Worm (Caenorhabditis elegans) whole organism, mixed stage, embryonic: ENCODE results near the gene crn-4.

Source experiments
- M03D4.4 ChIP-seq: sonication (generic microtip); optimal IDR thresholded peaks from 2 replicates; lab custom pipeline; 2017; ENCODE audit warnings: mild to moderate bottlenecking, missing genetic modification characterization, missing compliant biosample characterization
- bed-3 ChIP-seq: fragments of 200-800 bp; sonication (Bioruptor generic); optimal IDR thresholded peaks from 3 replicates; lab custom pipeline; 2018; ENCODE audit warnings: mild to moderate bottlenecking, missing genetic modification characterization, moderate library complexity, missing compliant biosample characterization
- blmp-1 ChIP-seq: fragments of 150-350 bp; optimal IDR thresholded peaks from 2 replicates; lab custom pipeline; 2014; ENCODE audit warnings: missing biosample characterization, missing genetic modification characterization
- ceh-39 ChIP-seq: fragments of 150-350 bp; optimal IDR thresholded peaks from 2 replicates; lab custom pipeline; 2014; ENCODE audit warnings: missing biosample characterization, missing genetic modification characterization
- ceh-43 ChIP-seq: fragments of 200-800 bp; sonication (Bioruptor generic); optimal IDR thresholded peaks from 2 replicates; lab custom pipeline; 2018; ENCODE audit warnings: mild to moderate bottlenecking, missing genetic modification characterization, moderate library complexity, missing compliant biosample characterization
- ceh-83 ChIP-seq: fragments of 200-800 bp; sonication (Bioruptor generic); optimal IDR thresholded peaks from 2 replicates; lab custom pipeline; 2018; ENCODE audit warnings: mild to moderate bottlenecking, missing genetic modification characterization, missing compliant biosample characterization
- ces-1 ChIP-seq: fragments of 150-350 bp; optimal IDR thresholded peaks from 2 replicates; lab custom pipeline; 2014; ENCODE audit warnings: missing biosample characterization, missing genetic modification reagents, missing genetic modification characterization
- cnd-1 ChIP-seq: fragments of 200-800 bp; sonication (Bioruptor generic); optimal IDR thresholded peaks from 2 replicates; lab custom pipeline; 2018; ENCODE audit warnings: mild to moderate bottlenecking, missing genetic modification characterization, missing compliant biosample characterization
- drap-1 ChIP-seq: fragments of 200-800 bp; sonication (Bioruptor generic); optimal IDR thresholded peaks from 3 replicates; lab custom pipeline; 2018; ENCODE audit warnings: mild to moderate bottlenecking, missing genetic modification characterization, missing compliant biosample characterization
- elt-1 ChIP-seq: sonication (generic microtip); optimal IDR thresholded peaks from 2 replicates; lab custom pipeline; 2017; ENCODE audit warnings: missing genetic modification characterization, mild to moderate bottlenecking, missing compliant biosample characterization, antibody characterized with exemption, moderate library complexity, borderline replicate concordance; ENCODE audit not compliant: insufficient read depth
- elt-3 ChIP-seq: fragments of 150-350 bp; optimal IDR thresholded peaks from 2 replicates; lab custom pipeline; 2014; ENCODE audit warnings: missing biosample characterization, missing genetic modification characterization
- flh-1 ChIP-seq: fragments of 200-800 bp; sonication (Bioruptor generic); optimal IDR thresholded peaks from 2 replicates; lab custom pipeline; 2018; ENCODE audit warnings: mild to moderate bottlenecking, missing genetic modification characterization, moderate library complexity, missing compliant biosample characterization
- ham-2 ChIP-seq: fragments of 200-800 bp; sonication (Bioruptor generic); optimal IDR thresholded peaks from 2 replicates; lab custom pipeline; 2018; ENCODE audit warnings: mild to moderate bottlenecking, missing genetic modification characterization, missing compliant biosample characterization
- hlh-1 ChIP-seq: fragments of 150-350 bp; optimal IDR thresholded peaks from 2 replicates; lab custom pipeline; 2014; ENCODE audit warnings: missing biosample characterization, missing genetic modification reagents, missing genetic modification characterization
- lin-13 ChIP-seq: fragments of 150-350 bp; optimal IDR thresholded peaks from 2 replicates; lab custom pipeline; 2014; ENCODE audit warnings: missing biosample characterization, missing genetic modification characterization
- lin-32 ChIP-seq: fragments of 200-800 bp; sonication (Bioruptor generic); optimal IDR thresholded peaks from 2 replicates; lab custom pipeline; 2018; ENCODE audit warnings: mild to moderate bottlenecking, missing genetic modification characterization, missing compliant biosample characterization
- lsy-2 ChIP-seq: fragments of 150-350 bp; optimal IDR thresholded peaks from 2 replicates; lab custom pipeline; 2014; ENCODE audit warnings: missing biosample characterization, missing genetic modification characterization
- mab-5 ChIP-seq: fragments of 150-350 bp; optimal IDR thresholded peaks from 2 replicates; lab custom pipeline; 2014; ENCODE audit warnings: missing biosample characterization, missing genetic modification characterization
- mep-1 ChIP-seq: fragments of 150-350 bp; optimal IDR thresholded peaks from 2 replicates; lab custom pipeline; 2017; ENCODE audit warnings: missing biosample characterization, missing genetic modification reagents, missing genetic modification characterization, inconsistent platforms
- mls-2 ChIP-seq: sonication (generic microtip); optimal IDR thresholded peaks from 2 replicates; lab custom pipeline; 2016; ENCODE audit warnings: mild to moderate bottlenecking, missing genetic modification characterization, moderate library complexity, missing compliant biosample characterization
- nhr-12 ChIP-seq: fragments of 150-350 bp; optimal IDR thresholded peaks from 2 replicates; lab custom pipeline; 2014; ENCODE audit warnings: missing biosample characterization, missing genetic modification characterization
- nhr-2 ChIP-seq: fragments of 150-350 bp; optimal IDR thresholded peaks from 2 replicates; lab custom pipeline; 2014; ENCODE audit warnings: missing biosample characterization, missing genetic modification characterization
- nhr-237 ChIP-seq: fragments of 150-350 bp; optimal IDR thresholded peaks from 2 replicates; lab custom pipeline; 2014; ENCODE audit warnings: missing biosample characterization, missing genetic modification characterization
- nhr-28 ChIP-seq: fragments of 150-350 bp; optimal IDR thresholded peaks from 2 replicates; lab custom pipeline; 2014; ENCODE audit warnings: missing biosample characterization, missing genetic modification characterization
- nhr-76 ChIP-seq: sonication (generic microtip); optimal IDR thresholded peaks from 2 replicates; lab custom pipeline; 2017; ENCODE audit warnings: missing biosample characterization, missing genetic modification characterization
- pha-4 ChIP-seq: fragments of 150-350 bp; optimal IDR thresholded peaks from 2 replicates; lab custom pipeline; 2018; ENCODE audit warnings: missing biosample characterization, missing genetic modification reagents, missing genetic modification characterization
- sem-2 ChIP-seq: fragments of 200-800 bp; sonication (Bioruptor generic); optimal IDR thresholded peaks from 2 replicates; lab custom pipeline; 2018; ENCODE audit warnings: mild to moderate bottlenecking, missing genetic modification characterization, missing compliant biosample characterization
- snpc-4 ChIP-seq: fragments of 150-350 bp; optimal IDR thresholded peaks from 2 replicates; lab custom pipeline; 2014; ENCODE audit warnings: missing biosample characterization, missing genetic modification characterization
- sptf-1 ChIP-seq: sonication (generic microtip); optimal IDR thresholded peaks from 2 replicates; lab custom pipeline; 2017; ENCODE audit warnings: mild to moderate bottlenecking, missing genetic modification characterization, moderate library complexity, missing compliant biosample characterization
- tbx-8 ChIP-seq: fragments of 200-800 bp; sonication (Bioruptor generic); optimal IDR thresholded peaks from 2 replicates; lab custom pipeline; 2018; ENCODE audit warnings: mild to moderate bottlenecking, missing genetic modification characterization, moderate library complexity, missing compliant biosample characterization
- unc-120 ChIP-seq: sonication (generic microtip); optimal IDR thresholded peaks from 2 replicates; lab custom pipeline; 2017; ENCODE audit warnings: missing genetic modification characterization, missing compliant biosample characterization; ENCODE audit not compliant: poor library complexity, severe bottlenecking
- unc-39 ChIP-seq: fragments of 150-350 bp; optimal IDR thresholded peaks from 2 replicates; lab custom pipeline; 2014; ENCODE audit warnings: missing biosample characterization, missing genetic modification characterization
- unc-62 ChIP-seq: fragments of 150-350 bp; optimal IDR thresholded peaks from 2 replicates; lab custom pipeline; 2014; ENCODE audit warnings: missing biosample characterization, missing genetic modification reagents, missing genetic modification characterization
- zip-8 ChIP-seq: fragments of 150-350 bp; optimal IDR thresholded peaks from 2 replicates; lab custom pipeline; 2014; ENCODE audit warnings: missing biosample characterization, missing genetic modification characterization
- ztf-11 ChIP-seq: fragments of 150-350 bp; optimal IDR thresholded peaks from 2 replicates; lab custom pipeline; 2014; ENCODE audit warnings: missing biosample characterization, missing genetic modification characterization

crn-4 gene

DNA sequence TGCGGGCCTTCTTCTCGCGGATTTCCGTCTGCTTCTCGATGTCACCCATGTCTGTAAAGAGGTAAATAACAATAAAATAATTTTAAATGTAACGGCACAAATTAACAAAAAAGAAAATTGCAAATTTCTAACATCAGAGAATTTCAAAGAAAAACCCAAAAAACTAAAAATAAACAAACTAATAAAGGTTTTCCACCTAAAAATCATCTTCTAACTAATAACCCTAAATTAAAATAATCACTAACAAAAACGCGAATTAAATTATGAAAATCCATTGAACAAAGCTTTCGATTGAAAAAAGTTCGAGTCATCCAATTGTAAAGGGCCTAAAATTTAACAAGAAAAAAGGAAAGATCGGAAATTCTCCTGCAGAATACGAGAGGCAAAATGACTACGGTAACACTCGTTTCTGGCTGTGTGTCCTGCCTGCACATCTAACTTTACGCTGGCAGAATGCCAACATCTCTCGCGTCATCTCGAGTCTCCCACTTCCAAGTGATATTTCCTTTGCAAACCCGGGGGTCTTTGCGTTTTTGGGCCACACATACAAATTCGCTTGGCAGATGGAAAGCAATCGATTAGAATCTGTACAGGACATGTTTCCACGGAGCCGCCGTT lies 15.2 kb downstream of the crn-4 start, which contains the start of gene rpl-11.2:
rpl-11.2 (minus strand) TSS at position 51 of the 618 bp plus-strand sequence.
- TF ChIP-seq nhr-237 = peak; percentile 89
- TF ChIP-seq mab-5 (tag; lab: Kevin White, UChicago) = no peak
- no peak for TF ChIP-seq flh-1 (GFP tag; lab: Kevin White, UChicago)
- TF ChIP-seq lin-32 (GFP tag; lab: Kevin White, UChicago) = peak; percentile 31
- no peak for TF ChIP-seq ceh-83 (GFP tag; lab: Kevin White, UChicago)
- TF ChIP-seq nhr-2 (tag; lab: Kevin White, UChicago) = peak; percentile 70
- no peak for TF ChIP-seq nhr-76 (tag; lab: Kevin White, UChicago)
- TF ChIP-seq unc-62 (GFP tag; lab: Kevin White, UChicago) = peak; percentile 93
- TF ChIP-seq ces-1 = peak; percentile 75
- TF ChIP-seq sem-2 (GFP tag; lab: Kevin White, UChicago) = no peak
- no peak for TF ChIP-seq bed-3
- peak; percentile 99 for TF ChIP-seq lsy-2 (tag; lab: Kevin White, UChicago)
- TF ChIP-seq nhr-28 (tag; lab: Kevin White, UChicago) = no peak
- peak; percentile 76 for TF ChIP-seq ztf-11 (tag; lab: Kevin White, UChicago)
- peak; percentile 61 for TF ChIP-seq unc-120 (tag; lab: Kevin White, UChicago)
- TF ChIP-seq elt-3 (tag; lab: Kevin White, UChicago) = no peak
- peak; percentile 90 for TF ChIP-seq ceh-39
- TF ChIP-seq mls-2 (tag; lab: Kevin White, UChicago) = no peak
- no peak for TF ChIP-seq snpc-4 (tag; lab: Kevin White, UChicago)
- no peak for TF ChIP-seq blmp-1 (tag; lab: Kevin White, UChicago)
- TF ChIP-seq nhr-12 (tag; lab: Kevin White, UChicago) = peak; percentile 26
- peak; percentile 31 for TF ChIP-seq elt-1 (tag; lab: Kevin White, UChicago)
- TF ChIP-seq sptf-1 (tag; lab: Kevin White, UChicago) = peak; percentile 77
- no peak for TF ChIP-seq tbx-8 (GFP tag; lab: Kevin White, UChicago)
- peak; percentile 97 for TF ChIP-seq pha-4 (tag; lab: Kevin White, UChicago)
- peak; percentile 48 for TF ChIP-seq M03D4.4
- peak; percentile 68 for TF ChIP-seq cnd-1 (tag; lab: Kevin White, UChicago)
- no peak for TF ChIP-seq unc-39 (tag; lab: Kevin White, UChicago)
- no peak for TF ChIP-seq ceh-43
- TF ChIP-seq hlh-1 (tag; lab: Kevin White, UChicago) = peak; percentile 83
- no peak for TF ChIP-seq zip-8 (tag; lab: Kevin White, UChicago)
- TF ChIP-seq mep-1 = peak; percentile 99
- TF ChIP-seq drap-1 (GFP tag; lab: Kevin White, UChicago) = peak; percentile 8
- peak; percentile 92 for TF ChIP-seq lin-13 (tag; lab: Kevin White, UChicago)
- no peak for TF ChIP-seq ham-2 (GFP tag; lab: Kevin White, UChicago)

- no peak for TF ChIP-seq mep-1
- TF ChIP-seq unc-39 (tag; lab: Kevin White, UChicago) = no peak
- TF ChIP-seq drap-1 (GFP tag; lab: Kevin White, UChicago) = no peak
- TF ChIP-seq ceh-39 = no peak
- TF ChIP-seq lin-32 (GFP tag; lab: Kevin White, UChicago) = no peak
- TF ChIP-seq zip-8 (tag; lab: Kevin White, UChicago) = no peak
- no peak for TF ChIP-seq ceh-43
- TF ChIP-seq ceh-83 (GFP tag; lab: Kevin White, UChicago) = no peak
- TF ChIP-seq tbx-8 (GFP tag; lab: Kevin White, UChicago) = no peak
- TF ChIP-seq hlh-1 (tag; lab: Kevin White, UChicago) = no peak
- no peak for TF ChIP-seq ztf-11 (tag; lab: Kevin White, UChicago)
- TF ChIP-seq lin-13 (tag; lab: Kevin White, UChicago) = no peak
- no peak for TF ChIP-seq cnd-1 (tag; lab: Kevin White, UChicago)
- TF ChIP-seq nhr-2 (tag; lab: Kevin White, UChicago) = no peak
- no peak for TF ChIP-seq lsy-2 (tag; lab: Kevin White, UChicago)
- no peak for TF ChIP-seq sem-2 (GFP tag; lab: Kevin White, UChicago)
- TF ChIP-seq nhr-237 = no peak
- TF ChIP-seq snpc-4 (tag; lab: Kevin White, UChicago) = no peak
Observed at ce11 chrX:2241147-2241798, 16.6 kb downstream of the crn-4 start.
